Fruit fly (Drosophila melanogaster): ENCODE results near the gene JIL-1.

- TF ChIP-seq pad (GFP tag; optimal IDR thresholded peaks at IDR 0.05) = no peak
- no peak for TF ChIP-seq CG1620 (GFP tag; optimal IDR thresholded peaks at IDR 0.05)
- TF ChIP-seq ovo (GFP tag; optimal IDR thresholded peaks at IDR 0.05) = no peak
- TF ChIP-seq kay (GFP tag; ENCODE audit: borderline replicate concordance) = no peak
- TF ChIP-seq Mnt (GFP tag; optimal IDR thresholded peaks at IDR 0.05) = no peak
- TF ChIP-seq CG7101 (tag; optimal IDR thresholded peaks at IDR 0.05) = no peak
- TF ChIP-seq cic (GFP tag; optimal IDR thresholded peaks at IDR 0.05) = no peak
- TF ChIP-seq cnc (optimal IDR thresholded peaks at IDR 0.05) = no peak
Measured at dm6 chr3L:11043650-11044049, 49.3 kb downstream of the JIL-1 start.

Data from whole organism, adult.